Worm (Caenorhabditis elegans) whole organism, L3 larva: Measurements from ENCODE around the gene F35H10.2.

Experiments used
- ZK546.5 ChIP-seq: sonication (generic microtip); optimal IDR thresholded peaks from 2 replicates; lab custom pipeline; 2017; ENCODE audit warnings: missing biosample characterization, missing genetic modification characterization
- ama-1 ChIP-seq: fragments of 150-350 bp; optimal IDR thresholded peaks from 2 replicates; lab custom pipeline; 2018
- ceh-28 ChIP-seq: fragments of 150-350 bp; optimal IDR thresholded peaks from 2 replicates; lab custom pipeline; 2014; ENCODE audit warnings: missing biosample characterization, missing genetic modification reagents, missing genetic modification characterization
- elt-2 ChIP-seq: sonication (generic microtip); optimal IDR thresholded peaks from 2 replicates; lab custom pipeline; 2016; ENCODE audit warnings: missing genetic modification reagents, mild to moderate bottlenecking, missing genetic modification characterization, missing compliant biosample characterization
- elt-3 ChIP-seq, 3 experiments: fragments of 150-350 bp in 1 of 3; sonication (generic microtip) in 2 of 3; optimal IDR thresholded peaks; 2 replicates in 2 of 3; 4 replicates in 1 of 3; lab custom pipeline; 2014 to 2017; ENCODE audit warnings: missing biosample characterization in 3 of 3, missing genetic modification characterization in 3 of 3
- fos-1 ChIP-seq: fragments of 150-350 bp; optimal IDR thresholded peaks from 2 replicates; lab custom pipeline; 2014; ENCODE audit warnings: missing biosample characterization, missing genetic modification characterization
- jun-1 ChIP-seq: fragments of 150-350 bp; optimal IDR thresholded peaks from 2 replicates; lab custom pipeline; 2014; ENCODE audit warnings: missing biosample characterization, missing genetic modification reagents, missing genetic modification characterization
- nhr-237 ChIP-seq: fragments of 150-350 bp; optimal IDR thresholded peaks from 2 replicates; lab custom pipeline; 2014; ENCODE audit warnings: missing biosample characterization, missing genetic modification characterization
- nhr-28 ChIP-seq: fragments of 150-350 bp; optimal IDR thresholded peaks from 2 replicates; lab custom pipeline; 2014; ENCODE audit warnings: missing biosample characterization, missing genetic modification characterization
- pqm-1 ChIP-seq: fragments of 150-350 bp; optimal IDR thresholded peaks from 2 replicates; lab custom pipeline; 2017; ENCODE audit warnings: missing biosample characterization, missing genetic modification characterization, inconsistent platforms
- unc-39 ChIP-seq: sonication (generic microtip); optimal IDR thresholded peaks from 4 replicates; lab custom pipeline; 2017; ENCODE audit warnings: missing biosample characterization, missing genetic modification characterization
- ztf-4 ChIP-seq: fragments of 150-350 bp; optimal IDR thresholded peaks from 2 replicates; lab custom pipeline; 2014; ENCODE audit warnings: missing biosample characterization, missing genetic modification characterization

- TF ChIP-seq elt-3 (tag; optimal IDR thresholded peaks at IDR 0.05; lab: Kevin White, UChicago), result no peak
- no peak for TF ChIP-seq elt-2
- no peak for TF ChIP-seq ceh-28
- TF ChIP-seq fos-1, result no peak
- no peak for TF ChIP-seq nhr-237 (tag; lab: Kevin White, UChicago)
- TF ChIP-seq nhr-28 (tag; lab: Kevin White, UChicago), result no peak
- TF ChIP-seq ama-1 (lab: Kevin White, UChicago), result no peak
- no peak for TF ChIP-seq jun-1 (tag; lab: Kevin White, UChicago)
- TF ChIP-seq pqm-1 (tag; lab: Kevin White, UChicago), result no peak
- no peak for TF ChIP-seq ztf-4 (tag; lab: Kevin White, UChicago)
- no peak for TF ChIP-seq ZK546.5
- no peak for TF ChIP-seq unc-39 (tag; lab: Kevin White, UChicago)
Measured at ce11 chrIV:8328913-8329312, at the start of gene F35H10.2.
